Fruit fly (Drosophila melanogaster) whole organism, wandering third instar larva: ENCODE results near the gene CG4615.

Experiments used
- CG9705 ChIP-seq: fragments of 200-800 bp; sonication (Bioruptor generic); optimal IDR thresholded peaks from 2 replicates; lab custom pipeline; 2018; ENCODE audit warnings: missing biosample characterization, mild to moderate bottlenecking, missing genetic modification characterization
- Hr78 ChIP-seq: fragments of >200 bp; optimal IDR thresholded peaks from 2 replicates; lab custom pipeline; 2017; ENCODE audit warnings: missing biosample characterization, missing genetic modification characterization
- Jra ChIP-seq: sonication (Bioruptor generic); optimal IDR thresholded peaks from 2 replicates; lab custom pipeline; 2016; ENCODE audit warnings: missing biosample characterization, missing genetic modification characterization
- Myc ChIP-seq: fragments of >200 bp; optimal IDR thresholded peaks from 2 replicates; lab custom pipeline; 2017
- N ChIP-seq: fragments of >200 bp; optimal IDR thresholded peaks from 2 replicates; lab custom pipeline; 2018; ENCODE audit warnings: missing biosample characterization, missing external identifiers, missing genetic modification characterization
- dl ChIP-seq, 2 experiments: fragments of 175-275, 200-275 bp in 1 of 2; fragments of 200-275 bp in 1 of 2; sonication (Bioruptor generic); optimal IDR thresholded peaks; lab custom pipeline; 2018; ENCODE audit warnings: mild to moderate bottlenecking in 2 of 2, missing biosample characterization in 2 of 2, missing genetic modification characterization in 2 of 2, moderate library complexity in 2 of 2; ENCODE audit not compliant: partially characterized antibody in 2 of 2, insufficient read depth in 1 of 2
- h ChIP-seq: fragments of 200-800 bp; sonication (Bioruptor generic); optimal IDR thresholded peaks from 3 replicates; lab custom pipeline; 2016; ENCODE audit warnings: missing biosample characterization, mild to moderate bottlenecking, missing genetic modification characterization
- pan ChIP-seq: fragments of >200 bp; optimal IDR thresholded peaks from 2 replicates; lab custom pipeline; 2017
- psq ChIP-seq: fragments of 200-800 bp; sonication (Bioruptor generic); optimal IDR thresholded peaks from 3 replicates; lab custom pipeline; 2017; ENCODE audit warnings: missing biosample characterization, mild to moderate bottlenecking, missing genetic modification characterization, moderate library complexity
- usp ChIP-seq: fragments of >200 bp; optimal IDR thresholded peaks from 2 replicates; lab custom pipeline; 2017; ENCODE audit warnings: missing biosample characterization, missing genetic modification characterization
- woc ChIP-seq: sonication (Bioruptor generic); optimal IDR thresholded peaks from 2 replicates; lab custom pipeline; 2016; ENCODE audit warnings: missing biosample characterization, mild to moderate bottlenecking, missing genetic modification characterization

- TF ChIP-seq Hr78 (GFP tag; lab: Kevin White, UChicago) (no peak), Myc (lab: Kevin White, UChicago) (no peak), Jra (peak; percentile 63), N (GFP tag; lab: Kevin White, UChicago) (no peak), usp (GFP tag; lab: Kevin White, UChicago) (no peak), h (GFP tag; lab: Kevin White, UChicago) (peak; percentile 86), woc (peak; percentile 68), psq (peak; percentile 67), pan (lab: Kevin White, UChicago) (no peak), dl (GFP tag; optimal IDR thresholded peaks at IDR 0.05; lab: Kevin White, UChicago; ENCODE audit: insufficient read depth in 1 of 2, partially characterized antibody in 2 of 2) (no peak), CG9705 (GFP tag; lab: Kevin White, UChicago) (peak; percentile 87)
Observed at dm6 chrX:7095292-7095911, 6.7 kb downstream of the CG4615 start.
